Worm (Caenorhabditis elegans) whole organism, early embryonic: Measurements from ENCODE around the gene T27D12.6.
A peak's percentile ranks its signal among the peaks of the same experiment; 100 is the strongest.

Source experiments
- B0310.2 ChIP-seq: sonication (generic microtip); optimal IDR thresholded peaks from 2 replicates; lab custom pipeline; 2016; ENCODE audit warnings: mild to moderate bottlenecking, missing genetic modification characterization, missing compliant biosample characterization
- F13C5.2 ChIP-seq: sonication (generic microtip); optimal IDR thresholded peaks from 2 replicates; lab custom pipeline; 2017; ENCODE audit warnings: mild to moderate bottlenecking, missing genetic modification characterization, inconsistent platforms, missing compliant biosample characterization
- aly-1 ChIP-seq: sonication (generic microtip); optimal IDR thresholded peaks from 2 replicates; lab custom pipeline; 2016; ENCODE audit warnings: missing genetic modification characterization, missing compliant biosample characterization
- ama-1 ChIP-seq: fragments of 150-350 bp; optimal IDR thresholded peaks from 2 replicates; lab custom pipeline; 2014
- ceh-13 ChIP-seq: fragments of 200-800 bp; sonication (Bioruptor generic); optimal IDR thresholded peaks from 2 replicates; lab custom pipeline; 2018; ENCODE audit warnings: mild to moderate bottlenecking, missing genetic modification characterization, missing compliant biosample characterization
- ceh-36 ChIP-seq: sonication (generic microtip); optimal IDR thresholded peaks from 2 replicates; lab custom pipeline; 2016; ENCODE audit warnings: missing genetic modification characterization, inconsistent platforms, missing compliant biosample characterization
- ets-7 ChIP-seq: sonication (generic microtip); optimal IDR thresholded peaks from 2 replicates; lab custom pipeline; 2016; ENCODE audit warnings: missing genotype, missing genetic modification characterization, missing compliant biosample characterization
- flt-1 ChIP-seq: fragments of 200-800 bp; sonication (Bioruptor generic); IDR thresholded peaks from 2 replicates; pipeline ENCODE4 v1.3.6; 2022; ENCODE audit warnings: missing genetic modification characterization, missing compliant biosample characterization
- hmbx-1 ChIP-seq: sonication (generic microtip); optimal IDR thresholded peaks from 2 replicates; lab custom pipeline; 2016; ENCODE audit warnings: mild to moderate bottlenecking, missing genetic modification characterization, missing compliant biosample characterization
- hmg-4 ChIP-seq: fragments of 200-800 bp; sonication (Bioruptor generic); optimal IDR thresholded peaks from 2 replicates; lab custom pipeline; 2018; ENCODE audit warnings: mild to moderate bottlenecking, missing genetic modification characterization, missing compliant biosample characterization
- hnd-1 ChIP-seq: sonication (generic microtip); optimal IDR thresholded peaks from 2 replicates; lab custom pipeline; 2016; ENCODE audit warnings: missing genetic modification characterization, missing compliant biosample characterization
- pes-1 ChIP-seq: fragments of 200-800 bp; sonication (Bioruptor generic); IDR thresholded peaks from 2 replicates; pipeline ENCODE4 v1.3.6; 2022; ENCODE audit warnings: missing genetic modification reagents, missing genetic modification characterization, missing compliant biosample characterization
- scrt-1 ChIP-seq: fragments of 200-800 bp; sonication (Bioruptor generic); IDR thresholded peaks from 2 replicates; pipeline ENCODE4 v1.3.6; 2022; ENCODE audit warnings: missing genetic modification characterization, missing compliant biosample characterization
- sea-1 ChIP-seq: fragments of 200-800 bp; sonication (Bioruptor generic); conservative IDR thresholded peaks from 2 replicates; pipeline ENCODE4 v1.3.6; 2022; ENCODE audit warnings: missing genetic modification characterization, missing compliant biosample characterization
- tbx-11 ChIP-seq: fragments of 200-800 bp; sonication (Bioruptor generic); IDR thresholded peaks from 2 replicates; pipeline ENCODE4 v1.3.6; 2022; ENCODE audit warnings: missing genetic modification characterization, missing compliant biosample characterization
- tbx-37 ChIP-seq: fragments of 200-800 bp; sonication (Bioruptor generic); conservative IDR thresholded peaks from 2 replicates; pipeline ENCODE4 v1.3.6; 2022; ENCODE audit warnings: missing genetic modification reagents, missing genetic modification characterization, missing compliant biosample characterization
- tra-4 ChIP-seq: sonication (generic microtip); optimal IDR thresholded peaks from 2 replicates; lab custom pipeline; 2017; ENCODE audit warnings: missing genetic modification characterization, missing compliant biosample characterization

T27D12.6 gene

DNA sequence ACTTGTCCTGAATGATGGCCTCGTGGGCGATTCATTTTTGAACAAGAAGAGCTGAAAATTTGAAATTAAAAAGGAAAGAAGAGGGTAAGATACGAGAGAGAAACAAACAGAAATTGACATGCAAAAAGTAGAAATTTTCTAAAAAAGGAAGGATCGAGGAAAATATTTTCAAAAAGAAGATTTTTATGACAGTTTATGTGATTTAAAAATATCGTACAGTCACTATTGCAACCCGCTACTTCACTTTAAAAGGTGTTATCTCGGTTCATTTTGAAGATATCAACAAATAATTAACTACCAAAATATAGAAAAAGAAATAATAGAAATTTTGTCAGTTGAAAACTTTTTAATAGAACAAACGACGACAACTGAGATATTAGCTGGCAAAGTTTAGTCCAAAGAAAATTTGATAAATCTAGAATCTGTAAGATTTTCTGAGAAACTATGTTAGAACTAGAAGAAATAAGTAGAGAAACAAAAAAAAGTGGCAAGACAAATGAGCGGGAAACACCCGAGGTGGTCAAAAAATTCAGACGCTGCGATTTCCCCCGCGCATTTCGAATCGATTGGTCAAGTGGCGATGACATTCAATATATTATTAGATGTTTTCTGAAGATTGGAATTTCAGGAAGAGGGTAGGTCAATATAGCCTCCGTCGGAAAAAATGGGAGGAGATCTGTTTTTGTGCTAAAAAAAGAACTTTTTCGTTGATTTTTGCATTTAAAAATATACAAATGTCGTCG lies 11.6 kb upstream of the T27D12.6 start, which contains the start of gene Y6D1A.1:
TSS of gene Y6D1A.1 (minus strand) at position 51 of the 743 bp plus-strand sequence.
- TF ChIP-seq B0310.2 (tag; lab: Kevin White, UChicago) (no peak), flt-1 (GFP tag; lab: Robert Waterston, UW) (no peak), tra-4 (no peak)

DNA sequence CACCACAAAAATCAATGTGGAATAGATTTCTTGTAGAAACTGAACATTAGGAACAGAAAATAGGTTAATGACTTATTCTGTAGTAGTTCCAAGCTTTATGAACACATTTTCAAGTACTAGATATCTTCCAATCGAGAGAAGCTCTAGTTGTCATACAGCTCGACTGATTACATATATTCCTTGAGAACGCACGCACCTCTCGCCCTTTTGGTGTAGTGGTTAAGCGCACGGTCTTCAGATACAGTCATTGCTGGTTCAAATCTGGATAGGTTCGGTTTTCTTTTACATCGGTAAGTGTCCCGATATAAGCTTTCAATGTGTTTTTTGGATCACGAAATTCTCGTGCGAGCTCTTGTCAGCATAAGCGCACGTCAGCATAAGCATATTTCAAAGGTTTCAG lies 10.6 kb upstream of the T27D12.6 start:
- TF ChIP-seq scrt-1 (GFP tag; lab: Robert Waterston, UW) (peak; percentile 71), tbx-11 (GFP tag; lab: Robert Waterston, UW) (0 out of 2 replicates have a peak, but pooled peaks have one; percentile 51)

DNA sequence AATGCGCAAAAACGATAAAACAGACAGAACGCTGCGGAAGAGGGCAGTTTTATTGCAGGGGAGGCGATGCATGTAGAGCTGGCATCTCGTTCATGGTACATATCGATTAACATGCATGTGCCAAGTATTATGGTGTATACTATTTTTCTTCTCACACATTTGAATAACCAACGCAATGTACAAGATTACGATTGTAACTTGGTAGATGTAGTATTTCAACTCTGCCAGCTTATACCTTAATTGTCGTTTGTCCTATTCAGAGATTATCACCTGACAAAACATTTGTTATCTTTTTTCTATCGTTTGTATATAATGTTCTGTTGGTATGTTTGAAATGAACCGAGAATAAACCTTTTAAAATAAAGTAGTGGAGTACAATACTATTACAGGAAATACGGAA lies 5.4 kb upstream of the T27D12.6 start, which contains the start of gene pes-5:
TSS of gene pes-5 (minus strand) at position 101 of the 400 bp plus-strand sequence.
- TF ChIP-seq ama-1 (no peak), aly-1 (tag; lab: Kevin White, UChicago) (no peak), ets-7 (no peak), ceh-13 (no peak), hmg-4 (GFP tag; lab: Kevin White, UChicago) (no peak), pes-1 (GFP tag; lab: Robert Waterston, UW) (no peak), F13C5.2 (tag; lab: Kevin White, UChicago) (no peak), scrt-1 (GFP tag; lab: Robert Waterston, UW) (no peak), tbx-11 (GFP tag; lab: Robert Waterston, UW) (no peak), flt-1 (GFP tag; lab: Robert Waterston, UW) (no peak), ceh-36 (no peak), hnd-1 (tag; lab: Kevin White, UChicago) (no peak), B0310.2 (tag; lab: Kevin White, UChicago) (no peak), hmbx-1 (tag; lab: Kevin White, UChicago) (no peak)

DNA sequence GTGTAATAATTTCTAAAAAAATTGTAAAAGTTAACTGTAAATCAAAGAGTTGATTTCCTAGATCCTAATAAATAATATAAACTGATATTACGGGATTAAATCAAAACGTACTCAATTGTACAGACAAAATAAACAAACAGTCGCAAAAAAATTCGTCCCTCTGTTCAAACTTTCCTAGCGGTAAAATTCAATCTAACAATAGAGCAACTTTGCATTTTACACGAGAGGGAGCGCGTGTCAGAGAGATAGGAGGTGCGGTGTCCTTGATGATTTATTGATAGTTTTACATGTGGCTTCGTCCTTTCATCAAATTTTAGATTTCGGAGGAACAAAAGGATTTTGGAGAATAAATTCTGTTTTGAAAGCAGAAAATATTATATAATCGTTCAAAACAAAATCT lies 4.7 kb upstream of the T27D12.6 start:
- TF ChIP-seq F13C5.2 (tag; lab: Kevin White, UChicago), result no peak
- TF ChIP-seq tbx-37 (GFP tag; lab: Robert Waterston, UW), result no peak
- no peak for TF ChIP-seq scrt-1 (GFP tag; lab: Robert Waterston, UW)
- no peak for TF ChIP-seq hnd-1 (tag; lab: Kevin White, UChicago)
- TF ChIP-seq B0310.2 (tag; lab: Kevin White, UChicago), result no peak
- no peak for TF ChIP-seq ceh-36
- no peak for TF ChIP-seq aly-1 (tag; lab: Kevin White, UChicago)
- TF ChIP-seq hmbx-1 (tag; lab: Kevin White, UChicago), result no peak
- TF ChIP-seq ceh-13, result no peak
- TF ChIP-seq ama-1, result no peak
- no peak for TF ChIP-seq hmg-4 (GFP tag; lab: Kevin White, UChicago)
- TF ChIP-seq sea-1 (GFP tag; lab: Robert Waterston, UW), result no peak
- no peak for TF ChIP-seq pes-1 (GFP tag; lab: Robert Waterston, UW)
- no peak for TF ChIP-seq tra-4
- no peak for TF ChIP-seq ets-7
- TF ChIP-seq flt-1 (GFP tag; lab: Robert Waterston, UW), result no peak
- TF ChIP-seq tbx-11 (GFP tag; lab: Robert Waterston, UW), result no peak

DNA sequence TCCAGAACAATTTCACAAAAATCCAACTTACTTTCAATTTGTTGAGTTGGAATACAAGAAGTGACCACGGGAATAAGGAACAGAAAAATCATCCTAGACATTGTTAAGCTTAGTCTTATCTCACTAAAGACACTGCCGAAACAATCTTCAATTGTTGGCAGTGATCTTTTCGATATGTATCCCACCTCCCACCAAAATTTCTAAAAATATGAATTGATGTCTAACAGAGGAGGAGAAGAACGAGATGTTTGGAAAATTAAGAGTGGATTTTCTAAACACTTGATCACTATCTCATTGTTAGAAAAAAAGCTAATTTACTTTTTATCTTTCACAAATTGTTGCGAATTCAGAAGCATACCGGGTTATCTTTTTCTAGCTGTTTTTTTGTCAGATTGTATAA lies 2.8 kb upstream of the T27D12.6 start, which contains the start of gene clec-144:
TSS of gene clec-144 (minus strand) at position 101 of the 400 bp plus-strand sequence.
- TF ChIP-seq flt-1 (GFP tag; lab: Robert Waterston, UW) (no peak), F13C5.2 (tag; lab: Kevin White, UChicago) (no peak), hnd-1 (tag; lab: Kevin White, UChicago) (no peak), ceh-13 (no peak), scrt-1 (GFP tag; lab: Robert Waterston, UW) (no peak), ceh-36 (no peak), pes-1 (GFP tag; lab: Robert Waterston, UW) (no peak), ets-7 (no peak), tbx-37 (GFP tag; lab: Robert Waterston, UW) (no peak), B0310.2 (tag; lab: Kevin White, UChicago) (no peak), tra-4 (no peak), aly-1 (tag; lab: Kevin White, UChicago) (no peak)

DNA sequence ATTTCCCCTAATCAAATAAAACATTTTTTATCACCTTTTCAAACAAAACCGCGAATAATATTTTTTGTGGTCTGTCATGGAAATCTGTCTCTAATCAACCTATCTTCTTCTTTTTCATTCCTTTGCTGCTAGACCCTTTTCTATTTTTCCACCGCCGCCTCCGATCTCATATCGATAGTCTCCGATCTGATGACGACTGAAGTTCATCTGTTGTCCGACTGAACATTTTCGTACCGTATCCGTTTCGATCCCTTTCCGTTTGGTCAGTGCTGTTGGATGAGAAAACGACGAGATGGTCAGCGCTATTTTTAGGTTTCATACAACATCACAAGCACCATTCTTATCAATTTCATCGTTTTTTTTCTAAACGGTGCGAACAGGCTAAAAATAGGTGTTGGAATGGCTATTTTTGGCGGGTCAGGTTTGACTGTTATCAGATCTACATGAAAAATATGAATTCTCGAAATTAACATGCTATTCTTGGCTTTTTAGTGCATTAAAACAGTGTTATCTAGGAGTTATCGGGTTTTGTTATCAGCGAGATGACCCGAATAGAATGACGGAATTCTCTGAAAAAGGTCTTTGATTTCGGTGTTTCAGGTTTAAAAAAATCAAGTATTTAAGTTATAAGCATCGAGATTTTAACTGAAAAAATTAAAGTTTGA lies 1.4 kb downstream of the T27D12.6 start:
- TF ChIP-seq ets-7, result no peak
- TF ChIP-seq scrt-1 (GFP tag; lab: Robert Waterston, UW), result no peak
- TF ChIP-seq F13C5.2 (tag; lab: Kevin White, UChicago), result no peak
- no peak for TF ChIP-seq tra-4
- no peak for TF ChIP-seq aly-1 (tag; lab: Kevin White, UChicago)
- TF ChIP-seq tbx-37 (GFP tag; lab: Robert Waterston, UW), result no peak

DNA sequence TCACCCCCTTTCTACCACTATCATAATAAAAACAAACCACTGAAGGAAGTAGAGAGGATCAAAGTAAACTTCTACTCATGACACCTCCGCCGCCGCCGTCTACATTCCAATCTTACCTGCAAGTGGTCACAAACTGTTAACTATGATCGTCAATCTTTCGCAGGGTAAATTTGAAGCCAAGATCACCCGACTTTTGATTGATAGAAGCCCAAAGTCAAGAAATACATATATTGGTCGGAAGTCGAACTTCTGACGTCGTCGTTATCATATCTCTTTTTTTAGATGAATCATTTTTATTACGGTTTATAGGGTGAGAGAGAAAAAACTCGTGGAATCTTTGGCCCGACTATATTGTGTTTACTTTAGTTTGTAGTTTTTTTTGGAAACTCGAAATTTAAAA lies 3.0 kb downstream of the T27D12.6 start:
- TF ChIP-seq scrt-1 (GFP tag; lab: Robert Waterston, UW), result no peak
- no peak for TF ChIP-seq aly-1 (tag; lab: Kevin White, UChicago)
- no peak for TF ChIP-seq tbx-11 (GFP tag; lab: Robert Waterston, UW)
- no peak for TF ChIP-seq ceh-36

DNA sequence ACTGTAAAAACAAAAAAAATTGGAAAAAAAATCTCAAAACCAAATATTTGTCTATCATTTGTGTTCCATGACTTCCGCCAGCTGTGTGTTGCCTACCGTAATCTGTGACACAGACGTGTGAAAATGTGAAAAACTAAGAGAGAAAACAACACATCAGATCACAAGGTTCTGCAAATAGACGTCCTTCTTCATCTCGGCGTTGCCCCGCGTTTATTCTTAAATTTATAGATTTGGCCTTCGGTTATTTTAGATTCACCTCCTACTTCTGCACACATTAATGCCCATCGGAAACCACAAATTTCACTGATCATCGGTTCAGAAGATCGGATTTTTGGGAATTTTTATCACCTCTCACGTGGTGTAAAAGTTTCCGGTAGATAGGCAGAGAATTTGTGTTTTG lies 3.8 kb downstream of the T27D12.6 start:
- no peak for TF ChIP-seq tra-4
- no peak for TF ChIP-seq tbx-11 (GFP tag; lab: Robert Waterston, UW)
- TF ChIP-seq pes-1 (GFP tag; lab: Robert Waterston, UW), result no peak
